Fruit fly (Drosophila melanogaster) Kc167 (cell line): ENCODE measurements around the gene CG9837.

Experiments used
- Myc ChIP-seq: fragments of >200 bp; optimal IDR thresholded peaks from 2 replicates; lab custom pipeline; 2017; ENCODE audit warnings: missing external identifiers
- Sin3A ChIP-seq: fragments of >200 bp; optimal IDR thresholded peaks from 2 replicates; lab custom pipeline; 2018; ENCODE audit warnings: missing external identifiers
- h ChIP-seq: fragments of >200 bp; optimal IDR thresholded peaks from 3 replicates; lab custom pipeline; 2018; ENCODE audit warnings: missing external identifiers
- insv ChIP-seq: fragments of >200 bp; optimal IDR thresholded peaks from 3 replicates; lab custom pipeline; 2018; ENCODE audit warnings: missing external identifiers
- psq ChIP-seq: fragments of >200 bp; optimal IDR thresholded peaks from 2 replicates; lab custom pipeline; 2017; ENCODE audit warnings: missing external identifiers

dm6 chr3R:8805388-8805852, 8.0 kb downstream of the CG9837 start, which contains the start of gene CG9839:
- TF ChIP-seq psq (no peak), h (lab: Kevin White, UChicago) (no peak), insv (no peak), Myc (lab: Kevin White, UChicago) (no peak), Sin3A (lab: Kevin White, UChicago) (no peak)
